Worm (Caenorhabditis elegans): ENCODE measurements around the gene lon-1.

Gene lon-1

DNA sequence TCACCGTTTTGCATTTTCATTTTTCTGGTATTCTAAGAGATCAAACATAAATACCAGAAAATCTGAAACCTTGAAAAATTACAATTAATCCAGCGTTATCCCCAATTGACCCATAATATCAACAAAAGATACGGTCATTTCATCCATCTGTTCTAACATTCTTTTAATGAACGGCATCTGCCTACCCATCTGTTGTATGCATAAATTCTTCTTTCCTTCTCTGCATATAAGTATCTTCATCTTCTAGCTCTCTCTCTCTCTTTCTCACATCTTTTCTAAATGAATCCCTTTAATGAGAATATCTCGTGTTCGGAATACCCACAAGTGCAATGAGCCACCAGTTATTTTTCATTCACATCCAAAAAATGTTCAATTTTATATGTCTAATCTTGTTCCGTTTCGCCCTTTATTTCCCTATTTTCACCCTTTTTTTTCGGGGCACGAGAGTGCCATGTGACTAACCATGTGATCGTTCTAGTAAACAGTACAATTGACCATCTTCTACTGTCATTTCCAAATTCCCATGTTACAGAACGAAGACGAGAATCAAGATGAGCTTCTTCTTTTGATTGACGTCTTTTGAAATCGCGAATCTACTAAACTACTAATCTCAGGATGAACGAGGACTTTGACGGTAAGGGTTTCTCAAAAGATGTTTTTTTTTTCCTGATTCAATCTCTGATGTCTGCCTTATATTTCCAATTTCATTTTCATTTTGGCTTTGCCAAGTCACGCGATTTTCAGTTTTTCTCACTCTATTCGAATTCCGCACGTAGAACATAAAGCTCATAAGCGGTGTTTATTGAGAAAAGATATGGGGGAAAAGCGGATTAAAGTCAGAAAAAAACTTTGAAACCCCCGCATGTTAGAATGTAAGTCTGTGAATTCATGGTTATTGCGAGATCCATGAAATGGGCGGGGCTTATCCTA lies 27.3 kb downstream of the lon-1 start, which contains the start of gene R02F2.1 (continued):
- TF ChIP-seq ces-1 (GFP tag; optimal IDR thresholded peaks at IDR 0.05) = no peak
- TF ChIP-seq spr-1 (tag; optimal IDR thresholded peaks at IDR 0.05) = no peak
- no peak for TF ChIP-seq lir-3 (tag; optimal IDR thresholded peaks at IDR 0.05)
- TF ChIP-seq lin-15B (tag; optimal IDR thresholded peaks at IDR 0.05) = no peak
- TF ChIP-seq daf-19 (GFP tag; conservative IDR thresholded peaks at IDR 0.05) = no peak
- no peak for TF ChIP-seq zip-11 (GFP tag; IDR thresholded peaks at IDR 0.05)
- no peak for TF ChIP-seq F26F4.8 (GFP tag; conservative IDR thresholded peaks at IDR 0.05)
- no peak for TF ChIP-seq gei-8 (GFP tag; optimal IDR thresholded peaks at IDR 0.05)
- TF ChIP-seq mdt-29 (GFP tag; IDR thresholded peaks at IDR 0.05) = no peak
- no peak for TF ChIP-seq dpl-1 (GFP tag; optimal IDR thresholded peaks at IDR 0.05)
- no peak for TF ChIP-seq hmg-1.1 (GFP tag; IDR thresholded peaks at IDR 0.05)
- TF ChIP-seq daf-16 (GFP tag; optimal IDR thresholded peaks at IDR 0.05) = no peak
- TF ChIP-seq daf-16 (tag; optimal IDR thresholded peaks at IDR 0.05) = peak; percentile 67
- no peak for TF ChIP-seq tag-97 (GFP tag; IDR thresholded peaks at IDR 0.05)
- no peak for TF ChIP-seq nhr-41 (GFP tag; IDR thresholded peaks at IDR 0.05)
- TF ChIP-seq T20F7.1 (GFP tag; optimal IDR thresholded peaks at IDR 0.05) = no peak
- TF ChIP-seq sdz-12 (GFP tag; optimal IDR thresholded peaks at IDR 0.05) = no peak
- no peak for TF ChIP-seq F44E2.7 (GFP tag; IDR thresholded peaks at IDR 0.05)
- TF ChIP-seq snpc-1.2 (GFP tag; IDR thresholded peaks at IDR 0.05) = no peak
- peak; percentile 36 for TF ChIP-seq ama-1 (optimal IDR thresholded peaks at IDR 0.05)
- peak; percentile 90 for TF ChIP-seq hlh-30 (tag; optimal IDR thresholded peaks at IDR 0.05; ENCODE audit: insufficient read depth)
- no peak for TF ChIP-seq ztf-7 (tag; optimal IDR thresholded peaks at IDR 0.05)
- TF ChIP-seq aly-2 (tag; optimal IDR thresholded peaks at IDR 0.05) = no peak
- TF ChIP-seq F49E8.2 (tag; optimal IDR thresholded peaks at IDR 0.05; ENCODE audit: borderline replicate concordance) = no peak
- no peak for TF ChIP-seq unc-62 (GFP tag; optimal IDR thresholded peaks at IDR 0.05 in 1 of 2)
- no peak for TF ChIP-seq unc-62 (tag; optimal IDR thresholded peaks at IDR 0.05)
- peak; percentile 59 for TF ChIP-seq dve-1 (tag; optimal IDR thresholded peaks at IDR 0.05; ENCODE audit: insufficient read depth)
- TF ChIP-seq ZK546.5 (tag; optimal IDR thresholded peaks at IDR 0.05) = no peak
- TF ChIP-seq nhr-111 (GFP tag; optimal IDR thresholded peaks at IDR 0.05) = no peak
- TF ChIP-seq hif-1 (tag; optimal IDR thresholded peaks at IDR 0.05) = peak in 1 of 2 experiments; percentile 38
- TF ChIP-seq lin-39 (tag; optimal IDR thresholded peaks at IDR 0.05) = no peak
- TF ChIP-seq Y5F2A.4 (GFP tag; optimal IDR thresholded peaks at IDR 0.05) = no peak
- no peak for TF ChIP-seq vab-7 (GFP tag; IDR thresholded peaks at IDR 0.05)
- TF ChIP-seq nhr-42 (GFP tag; IDR thresholded peaks at IDR 0.05) = no peak
- no peak for TF ChIP-seq nhr-76 (tag; optimal IDR thresholded peaks at IDR 0.05)
- TF ChIP-seq nhr-237 (tag; optimal IDR thresholded peaks at IDR 0.05) = no peak
- TF ChIP-seq daf-8 (GFP tag; IDR thresholded peaks at IDR 0.05) = no peak
- no peak for TF ChIP-seq skn-1 (tag; optimal IDR thresholded peaks at IDR 0.05)
- no peak for TF ChIP-seq unc-39 (tag; optimal IDR thresholded peaks at IDR 0.05)
- no peak for TF ChIP-seq zfp-3 (GFP tag; conservative IDR thresholded peaks at IDR 0.05)
- TF ChIP-seq nhr-25 (tag; optimal IDR thresholded peaks at IDR 0.05; ENCODE audit: borderline replicate concordance, insufficient read depth) = no peak
- 0 out of 2 replicates have a peak, but pooled peaks have one; percentile 5 for TF ChIP-seq mxl-2 (GFP tag; conservative IDR thresholded peaks at IDR 0.05)
- no peak for TF ChIP-seq php-3 (GFP tag; IDR thresholded peaks at IDR 0.05)
- TF ChIP-seq attf-4 (tag; optimal IDR thresholded peaks at IDR 0.05) = no peak
- TF ChIP-seq dmd-8 (GFP tag; IDR thresholded peaks at IDR 0.05) = no peak
- no peak; the same call in 1 of the 2 replicates for TF ChIP-seq lin-1 (GFP tag; IDR thresholded peaks at IDR 0.05)
- TF ChIP-seq ceh-28 (tag; optimal IDR thresholded peaks at IDR 0.05) = no peak
- no peak for TF ChIP-seq daf-12 (tag; optimal IDR thresholded peaks at IDR 0.05)
- TF ChIP-seq Y75B8A.6 (GFP tag; IDR thresholded peaks at IDR 0.05) = no peak
- no peak for TF ChIP-seq ceh-44 (GFP tag; IDR thresholded peaks at IDR 0.05)

All from whole organism, L4 larva.